Fruit fly (Drosophila melanogaster) whole organism, adult: ENCODE measurements around the gene Mst36Fa.

Source experiments
- CG33017 ChIP-seq: fragments of 200-800 bp; sonication (Bioruptor generic); optimal IDR thresholded peaks from 2 replicates; lab custom pipeline; 2018; ENCODE audit warnings: missing biosample characterization, mild to moderate bottlenecking, missing genetic modification characterization, moderate library complexity
- Clk ChIP-seq: fragments of 200-800 bp; sonication (Bioruptor generic); optimal IDR thresholded peaks from 2 replicates; lab custom pipeline; 2017; ENCODE audit warnings: missing biosample characterization, missing genetic modification characterization
- bab1 ChIP-seq: fragments of 200-800 bp; sonication (Bioruptor generic); optimal IDR thresholded peaks from 3 replicates; lab custom pipeline; 2019; ENCODE audit warnings: missing biosample characterization, mild to moderate bottlenecking, missing genetic modification characterization, moderate library complexity
- kay ChIP-seq: fragments of 200-800 bp; sonication (Bioruptor generic); peaks from one replicate; lab custom pipeline; 2016; ENCODE audit warnings: missing biosample characterization, missing genetic modification characterization, borderline replicate concordance

DNA sequence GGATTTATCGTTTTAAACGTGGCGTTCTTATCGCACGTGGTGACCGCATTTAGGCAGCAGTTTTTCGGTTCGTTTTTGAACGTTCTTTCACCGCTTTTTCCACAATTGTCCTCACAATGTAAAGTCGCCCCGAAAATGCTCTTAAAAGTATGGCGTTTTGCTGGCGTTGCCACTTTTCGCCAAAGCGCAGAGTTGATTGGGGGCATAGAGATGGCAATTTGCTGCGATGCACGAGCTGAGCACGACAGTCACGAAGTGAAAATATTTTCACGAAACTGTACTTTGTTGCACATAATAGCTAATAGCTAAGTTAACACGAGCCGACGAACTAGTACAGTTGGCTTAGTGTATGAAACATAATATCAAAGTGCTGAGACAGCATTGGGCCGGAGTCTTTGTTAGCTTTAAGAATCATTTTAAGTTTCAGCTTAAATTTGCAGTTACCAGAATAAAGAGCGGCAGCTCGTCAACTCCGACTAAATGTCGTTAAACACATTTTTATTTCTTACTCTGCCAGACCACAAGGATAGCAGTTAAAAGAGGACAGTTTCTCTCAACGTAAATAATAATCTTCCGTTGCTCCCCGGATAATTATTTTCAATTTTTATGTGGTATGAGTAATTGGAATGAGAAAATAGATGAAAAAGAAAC lies 12.0 kb upstream of the Mst36Fa start, which contains the start of gene msl-1:
- no peak for TF ChIP-seq bab1
- TF ChIP-seq CG33017 (tag; lab: Kevin White, UChicago) = no peak
- TF ChIP-seq kay (GFP tag; lab: Kevin White, UChicago) = no peak
- no peak for TF ChIP-seq Clk (GFP tag; lab: Kevin White, UChicago)
